Fruit fly (Drosophila melanogaster): ENCODE data around the gene witty.

DNA sequence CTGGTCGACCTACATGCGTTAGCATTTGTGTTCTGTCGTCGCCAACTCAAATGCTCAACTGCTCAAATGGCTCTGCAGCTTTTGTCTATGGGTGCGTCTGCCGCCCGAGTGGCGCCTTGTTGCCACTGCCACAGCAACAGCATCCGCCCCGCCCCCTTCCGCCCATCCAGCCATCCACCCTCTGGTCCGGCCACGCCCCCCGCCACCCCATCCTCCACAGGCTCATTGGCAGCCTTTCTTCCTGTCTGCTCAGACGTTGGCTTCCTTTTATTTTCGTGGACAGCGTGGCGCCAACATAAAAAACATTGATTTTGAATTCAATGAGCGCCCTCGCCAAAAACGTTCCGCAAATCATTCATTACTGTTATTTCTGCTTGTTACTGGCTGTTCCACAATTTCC is 4.5 kb upstream of the witty start:
- TF ChIP-seq CG8478 (optimal IDR thresholded peaks at IDR 0.05) (no peak), CTCF (optimal IDR thresholded peaks at IDR 0.05) (no peak)
